Worm (Caenorhabditis elegans) whole organism, young adult: Measurements from ENCODE around the gene egl-2.

ENCODE experiments used
- aptf-3 ChIP-seq: fragments of 200-800 bp; sonication (Bioruptor generic); IDR thresholded peaks from 2 replicates; pipeline ENCODE4 v1.3.6; 2022; ENCODE audit warnings: missing genetic modification characterization, missing compliant biosample characterization
- cebp-2 ChIP-seq: fragments of 200-800 bp; sonication (Bioruptor generic); IDR thresholded peaks from 2 replicates; pipeline ENCODE4 v1.3.6; 2022; ENCODE audit warnings: missing genetic modification characterization, missing compliant biosample characterization
- sea-2 ChIP-seq: fragments of 200-800 bp; sonication (Bioruptor generic); IDR thresholded peaks from 2 replicates; pipeline ENCODE4 v1.3.6; 2022; ENCODE audit warnings: missing genetic modification characterization, missing compliant biosample characterization

DNA sequence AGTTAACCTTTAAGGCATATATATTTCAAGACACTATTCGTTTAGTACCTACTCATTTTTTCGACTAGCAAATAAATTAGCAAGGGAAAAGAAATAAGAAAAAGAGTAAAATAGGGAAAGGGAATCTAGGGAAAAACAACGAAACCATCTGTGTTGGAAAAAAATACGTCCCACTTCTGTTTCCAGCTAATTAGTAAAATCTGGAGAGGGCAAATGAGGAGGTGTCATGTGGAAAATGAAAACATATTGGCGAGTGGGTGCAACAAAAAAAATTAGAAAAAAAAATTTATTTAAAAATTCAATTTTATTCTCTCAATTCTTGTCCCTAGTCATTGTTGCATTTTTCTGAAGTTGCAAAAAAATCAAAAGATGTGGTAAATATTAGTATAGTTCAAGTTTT, 8.6 kb upstream of the egl-2 start:
- TF ChIP-seq sea-2 (GFP tag; lab: Robert Waterston, UW) (no peak), aptf-3 (no peak), cebp-2 (GFP tag; lab: Robert Waterston, UW) (no peak)
